Fruit fly (Drosophila melanogaster) whole organism, embryonic: ENCODE measurements around the gene Gem4b.

Experiments used
- Asciz ChIP-seq: fragments of 200-800 bp; sonication (Bioruptor generic); optimal IDR thresholded peaks from 2 replicates; lab custom pipeline; 2017; ENCODE audit warnings: missing biosample characterization, mild to moderate bottlenecking, missing genetic modification characterization, missing genetic modification reagents
- CG10979 ChIP-seq: fragments of 200-800 bp; sonication (Bioruptor generic); optimal IDR thresholded peaks from 2 replicates; lab custom pipeline; 2018; ENCODE audit warnings: missing biosample characterization, mild to moderate bottlenecking, missing genetic modification characterization, moderate library complexity
- CG11560 ChIP-seq: fragments of 200-800 bp; sonication (Bioruptor generic); IDR thresholded peaks from 3 replicates; pipeline ENCODE4 v1.3.6; 2022; ENCODE audit warnings: missing biosample characterization, missing genetic modification characterization
- CG12299 ChIP-seq: fragments of 200-800 bp; sonication (Bioruptor generic); optimal IDR thresholded peaks from 2 replicates; lab custom pipeline; 2018; ENCODE audit warnings: missing biosample characterization, mild to moderate bottlenecking, missing genetic modification characterization
- CG1233 ChIP-seq: fragments of 200-800 bp; sonication (Bioruptor generic); optimal IDR thresholded peaks from 4 replicates; lab custom pipeline; 2018; ENCODE audit warnings: missing biosample characterization, mild to moderate bottlenecking, missing genetic modification characterization
- CG15479 ChIP-seq: fragments of 200-800 bp; sonication (Bioruptor generic); optimal IDR thresholded peaks from 3 replicates; lab custom pipeline; 2019; ENCODE audit warnings: missing biosample characterization, mild to moderate bottlenecking, missing genetic modification characterization, moderate library complexity
- CG17361 ChIP-seq: fragments of 200-800 bp; sonication (Bioruptor generic); IDR thresholded peaks from 3 replicates; pipeline ENCODE4 v1.3.6; 2022; ENCODE audit warnings: missing biosample characterization, missing genetic modification characterization
- CG18619 ChIP-seq: fragments of 200-800 bp; sonication (Bioruptor generic); optimal IDR thresholded peaks from 3 replicates; lab custom pipeline; 2017; ENCODE audit warnings: missing biosample characterization, mild to moderate bottlenecking, missing genetic modification characterization
- CG2120 ChIP-seq: fragments of 200-800 bp; sonication (Bioruptor generic); optimal IDR thresholded peaks from 3 replicates; lab custom pipeline; 2016; ENCODE audit warnings: missing biosample characterization, missing genetic modification characterization
- CG32532 ChIP-seq: fragments of 200-800 bp; sonication (Bioruptor generic); IDR thresholded peaks from 2 replicates; pipeline ENCODE4 v1.3.6; 2022; ENCODE audit warnings: missing biosample characterization, missing genetic modification characterization
- CG42726 ChIP-seq: fragments of 200-800 bp; sonication (Bioruptor generic); IDR thresholded peaks from 2 replicates; pipeline ENCODE4 v1.3.6; 2022; ENCODE audit warnings: missing biosample characterization, missing genetic modification characterization; ENCODE audit not compliant: partially characterized antibody
- CG6654 ChIP-seq: fragments of 200-800 bp; sonication (Bioruptor generic); optimal IDR thresholded peaks from 2 replicates; lab custom pipeline; 2017; ENCODE audit warnings: missing biosample characterization, mild to moderate bottlenecking, missing genetic modification characterization
- CG7786 ChIP-seq: fragments of 200-800 bp; sonication (Bioruptor generic); optimal IDR thresholded peaks from 2 replicates; lab custom pipeline; 2016; ENCODE audit warnings: missing biosample characterization, missing genetic modification characterization
- CG7963 ChIP-seq: fragments of 200-800 bp; sonication (Bioruptor generic); IDR thresholded peaks from 3 replicates; pipeline ENCODE4 v1.3.6; 2022; ENCODE audit warnings: missing biosample characterization, missing genetic modification characterization; ENCODE audit not compliant: partially characterized antibody
- CG9817 ChIP-seq: fragments of 200-800 bp; sonication (Bioruptor generic); optimal IDR thresholded peaks from 2 replicates; lab custom pipeline; 2018; ENCODE audit warnings: missing biosample characterization, mild to moderate bottlenecking, missing genetic modification characterization, moderate library complexity
- CoRest ChIP-seq: fragments of 200-800 bp; sonication (Bioruptor generic); optimal IDR thresholded peaks from 3 replicates; lab custom pipeline; 2018; ENCODE audit warnings: missing biosample characterization, mild to moderate bottlenecking, missing genetic modification characterization, moderate library complexity
- D19A ChIP-seq: fragments of 200-800 bp; optimal IDR thresholded peaks from 3 replicates; lab custom pipeline; 2019; ENCODE audit warnings: missing biosample characterization, mild to moderate bottlenecking, missing genetic modification characterization, moderate library complexity
- E2f1 ChIP-seq: fragments of 200-800 bp; sonication (Bioruptor generic); IDR thresholded peaks from 2 replicates; pipeline ENCODE4 v1.3.6; 2022; ENCODE audit warnings: missing biosample characterization, missing genetic modification characterization
- H15 ChIP-seq: fragments of 200-800 bp; sonication (Bioruptor generic); IDR thresholded peaks from 3 replicates; pipeline ENCODE4 v1.3.6; 2022; ENCODE audit warnings: missing biosample characterization, missing genetic modification characterization
- MBD-R2 ChIP-seq: fragments of 200-800 bp; sonication (Bioruptor generic); IDR thresholded peaks from 2 replicates; pipeline ENCODE4 v1.3.6; 2022; ENCODE audit warnings: missing biosample characterization, missing genetic modification characterization
- Meics ChIP-seq: fragments of 200-800 bp; sonication (Bioruptor generic); optimal IDR thresholded peaks from 2 replicates; lab custom pipeline; 2017; ENCODE audit warnings: missing biosample characterization, mild to moderate bottlenecking, missing genetic modification characterization
- NFAT ChIP-seq: fragments of 200-800 bp; sonication (Bioruptor generic); IDR thresholded peaks from 2 replicates; pipeline ENCODE4 v1.3.6; 2022; ENCODE audit warnings: missing biosample characterization, missing genetic modification characterization
- Optix ChIP-seq: fragments of 200-800 bp; sonication (Bioruptor generic); IDR thresholded peaks from 3 replicates; pipeline ENCODE4 v1.3.6; 2022; ENCODE audit warnings: missing biosample characterization, missing genetic modification characterization
- Ptx1 ChIP-seq: fragments of 200-800 bp; sonication (Bioruptor generic); IDR thresholded peaks from 2 replicates; pipeline ENCODE4 v1.3.6; 2022; ENCODE audit warnings: missing biosample characterization, missing genetic modification characterization
- Ssrp ChIP-seq: fragments of 200-800 bp; sonication (Bioruptor generic); optimal IDR thresholded peaks from 2 replicates; lab custom pipeline; 2018; ENCODE audit warnings: missing biosample characterization, mild to moderate bottlenecking, missing genetic modification characterization, moderate library complexity
- Vsx1 ChIP-seq: fragments of 200-800 bp; sonication (Bioruptor generic); optimal IDR thresholded peaks from 2 replicates; lab custom pipeline; 2017; ENCODE audit warnings: missing biosample characterization, mild to moderate bottlenecking, missing genetic modification characterization, missing genetic modification reagents
- Xrp1 ChIP-seq: fragments of 200-800 bp; sonication (Bioruptor generic); IDR thresholded peaks from 2 replicates; pipeline ENCODE4 v1.3.6; 2022; ENCODE audit warnings: missing biosample characterization, missing genetic modification characterization
- ap ChIP-seq: fragments of 200-800 bp; sonication (Bioruptor generic); IDR thresholded peaks from 2 replicates; pipeline ENCODE4 v1.3.6; 2022; ENCODE audit warnings: missing biosample characterization, missing genetic modification characterization
- ato ChIP-seq: fragments of 200-800 bp; sonication (Bioruptor generic); IDR thresholded peaks from 2 replicates; pipeline ENCODE4 v1.3.6; 2022; ENCODE audit warnings: missing biosample characterization, missing genetic modification characterization; ENCODE audit not compliant: partially characterized antibody
- cad ChIP-seq: fragments of >200 bp; optimal IDR thresholded peaks from 2 replicates; lab custom pipeline; 2017; ENCODE audit warnings: missing biosample characterization, missing genetic modification characterization
- chif ChIP-seq, 2 experiments: fragments of 200-800 bp; sonication (Bioruptor generic); optimal IDR thresholded peaks; 3 replicates each; lab custom pipeline; 2016; ENCODE audit warnings: missing biosample characterization in 2 of 2, missing genetic modification characterization in 2 of 2
- chm ChIP-seq: fragments of 200-800 bp; sonication (Bioruptor generic); IDR thresholded peaks from 2 replicates; pipeline ENCODE4 v1.3.6; 2022; ENCODE audit warnings: missing biosample characterization, missing genetic modification characterization
- ci ChIP-seq: fragments of 200-800 bp; sonication (Bioruptor generic); IDR thresholded peaks from 3 replicates; pipeline ENCODE4 v1.3.6; 2022; ENCODE audit warnings: missing biosample characterization, missing genetic modification characterization
- corto ChIP-seq: fragments of 200-800 bp; sonication (Bioruptor generic); optimal IDR thresholded peaks from 2 replicates; lab custom pipeline; 2016; ENCODE audit warnings: missing biosample characterization, mild to moderate bottlenecking, missing genetic modification characterization, moderate library complexity
- gro ChIP-seq: fragments of 200-800 bp; sonication (Bioruptor generic); optimal IDR thresholded peaks from 2 replicates; lab custom pipeline; 2016; ENCODE audit warnings: missing biosample characterization, missing genetic modification characterization
- lab ChIP-seq: fragments of 200-800 bp; sonication (Bioruptor generic); optimal IDR thresholded peaks from 3 replicates; lab custom pipeline; 2017; ENCODE audit warnings: missing biosample characterization, missing genetic modification characterization, mild to moderate bottlenecking, moderate library complexity, missing genetic modification reagents
- lilli ChIP-seq: fragments of 200-800 bp; sonication (Bioruptor generic); optimal IDR thresholded peaks from 3 replicates; lab custom pipeline; 2016; ENCODE audit warnings: missing biosample characterization, missing genetic modification characterization
- nau ChIP-seq: fragments of 200-800 bp; sonication (Bioruptor generic); optimal IDR thresholded peaks from 3 replicates; lab custom pipeline; 2017; ENCODE audit warnings: missing biosample characterization, mild to moderate bottlenecking, missing genetic modification characterization, missing genetic modification reagents
- odd ChIP-seq: fragments of 200-800 bp; sonication (Bioruptor generic); optimal IDR thresholded peaks from 2 replicates; lab custom pipeline; 2017; ENCODE audit warnings: missing biosample characterization, mild to moderate bottlenecking, missing genetic modification characterization
- pnt ChIP-seq: fragments of 200-800 bp; sonication (Bioruptor generic); optimal IDR thresholded peaks from 3 replicates; lab custom pipeline; 2016; ENCODE audit warnings: missing biosample characterization, missing genetic modification characterization
- pros ChIP-seq: fragments of 200-800 bp; sonication (Bioruptor generic); optimal IDR thresholded peaks from 3 replicates; lab custom pipeline; 2019; ENCODE audit warnings: missing biosample characterization, mild to moderate bottlenecking, missing genetic modification characterization, moderate library complexity
- ranshi ChIP-seq: fragments of 200-800 bp; sonication (Bioruptor generic); IDR thresholded peaks from 2 replicates; pipeline ENCODE4 v1.3.6; 2022; ENCODE audit warnings: missing biosample characterization, missing genetic modification characterization
- row ChIP-seq: fragments of 200-800 bp; sonication (Bioruptor generic); IDR thresholded peaks from 3 replicates; pipeline ENCODE4 v1.3.6; 2022; ENCODE audit warnings: missing biosample characterization, missing genetic modification characterization
- so ChIP-seq: fragments of 200-800 bp; sonication (Bioruptor generic); IDR thresholded peaks from 3 replicates; pipeline ENCODE4 v1.3.6; 2022; ENCODE audit warnings: missing biosample characterization, missing genetic modification characterization
- stwl ChIP-seq: fragments of 200-800 bp; sonication (Bioruptor generic); optimal IDR thresholded peaks from 3 replicates; lab custom pipeline; 2018; ENCODE audit warnings: missing biosample characterization, mild to moderate bottlenecking, missing genetic modification characterization, moderate library complexity
- sug ChIP-seq: fragments of 200-800 bp; optimal IDR thresholded peaks from 2 replicates; lab custom pipeline; 2019; ENCODE audit warnings: missing biosample characterization, mild to moderate bottlenecking, missing genetic modification characterization, moderate library complexity
- tin ChIP-seq: fragments of 200-800 bp; sonication (Bioruptor generic); optimal IDR thresholded peaks from 3 replicates; lab custom pipeline; 2016; ENCODE audit warnings: missing biosample characterization, missing genetic modification characterization
- ttk ChIP-seq: fragments of 200-800 bp; sonication (Bioruptor generic); IDR thresholded peaks from 2 replicates; pipeline ENCODE4 v2.1.2; 2022; ENCODE audit warnings: missing biosample characterization, missing genetic modification characterization

The Gem4b gene

DNA sequence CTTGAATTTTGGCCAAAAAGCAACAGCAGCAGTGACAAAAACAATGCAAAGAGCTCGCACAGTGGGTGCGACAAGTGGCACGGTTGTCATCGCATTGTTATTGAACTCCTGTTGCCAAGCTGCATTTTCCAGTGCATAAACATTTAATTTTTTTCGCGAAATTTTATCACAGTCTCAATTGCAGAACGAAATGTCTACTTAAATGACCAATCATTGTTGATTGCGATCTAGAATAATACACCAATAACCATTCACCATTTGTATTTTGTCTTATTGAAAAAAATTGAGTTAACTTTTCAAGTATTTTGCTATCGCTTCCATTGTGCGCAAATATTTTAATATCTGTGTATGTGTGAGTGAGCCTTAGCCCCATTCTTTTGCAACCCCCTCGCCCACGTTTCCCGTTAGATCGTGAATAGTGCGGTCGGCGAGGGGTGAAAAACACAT lies 9.6 kb downstream of the Gem4b start (continued):
- TF ChIP-seq CG6654 (GFP tag; lab: Kevin White, UChicago) = no peak
- no peak for TF ChIP-seq D19A
- no peak for TF ChIP-seq chif (GFP tag; optimal IDR thresholded peaks at IDR 0.05; lab: Kevin White, UChicago)
- TF ChIP-seq row = peak; percentile 47; the same call in 2 of the 3 replicates
- no peak for TF ChIP-seq MBD-R2 (GFP tag; lab: Robert Waterston, UW)
- TF ChIP-seq sug = peak; percentile 22
- no peak for TF ChIP-seq CG12299 (tag; lab: Kevin White, UChicago)
- TF ChIP-seq ap (GFP tag; lab: Robert Waterston, UW) = no peak
- TF ChIP-seq ci (GFP tag; lab: Robert Waterston, UW) = no peak
- no peak for TF ChIP-seq tin (GFP tag; lab: Kevin White, UChicago)
- TF ChIP-seq CG17361 = no peak
- no peak for TF ChIP-seq CG10979 (tag; lab: Kevin White, UChicago)
- TF ChIP-seq CoRest (tag; lab: Kevin White, UChicago) = peak; percentile 50
- no peak for TF ChIP-seq corto
- TF ChIP-seq CG15479 (GFP tag; lab: Kevin White, UChicago) = no peak
- TF ChIP-seq E2f1 (GFP tag; lab: Robert Waterston, UW) = no peak
- TF ChIP-seq pnt (GFP tag; lab: Kevin White, UChicago) = no peak
- TF ChIP-seq Asciz = no peak
- peak; percentile 14; the same call in 1 of the 2 replicates for TF ChIP-seq Xrp1 (GFP tag; lab: Robert Waterston, UW)
- no peak for TF ChIP-seq lab (GFP tag; lab: Kevin White, UChicago)
- no peak for TF ChIP-seq H15 (GFP tag; lab: Robert Waterston, UW)
- TF ChIP-seq NFAT (GFP tag; lab: Robert Waterston, UW) = no peak
- peak; percentile 41 for TF ChIP-seq lilli (GFP tag; lab: Kevin White, UChicago)
- no peak for TF ChIP-seq nau (GFP tag; lab: Kevin White, UChicago)
- TF ChIP-seq ato (GFP tag; lab: Robert Waterston, UW) = no peak
- no peak for TF ChIP-seq CG9817 (tag; lab: Kevin White, UChicago)
- TF ChIP-seq CG7786 (GFP tag; lab: Kevin White, UChicago) = peak; percentile 56
- no peak for TF ChIP-seq ttk (GFP tag; lab: Robert Waterston, UW)
- no peak for TF ChIP-seq ranshi (GFP tag; lab: Robert Waterston, UW)
- peak; percentile 60; the same call in 1 of the 2 replicates for TF ChIP-seq CG32532 (GFP tag; lab: Robert Waterston, UW)
- TF ChIP-seq CG42726 = no peak
- TF ChIP-seq stwl (tag; lab: Kevin White, UChicago) = no peak
- no peak for TF ChIP-seq CG11560 (tag; lab: Robert Waterston, UW)
- no peak for TF ChIP-seq Vsx1
- no peak for TF ChIP-seq chm (GFP tag; lab: Robert Waterston, UW)
- no peak for TF ChIP-seq so (GFP tag; lab: Robert Waterston, UW)
- TF ChIP-seq CG7963 (GFP tag; lab: Robert Waterston, UW) = no peak
- no peak for TF ChIP-seq Ptx1 (GFP tag; lab: Robert Waterston, UW)
- peak; percentile 64 for TF ChIP-seq CG2120 (GFP tag; lab: Kevin White, UChicago)
- no peak for TF ChIP-seq CG1233 (GFP tag; lab: Kevin White, UChicago)
- no peak for TF ChIP-seq Ssrp (tag; lab: Kevin White, UChicago)
- no peak for TF ChIP-seq odd (GFP tag; lab: Kevin White, UChicago)
- TF ChIP-seq Meics (GFP tag; lab: Kevin White, UChicago) = no peak
- TF ChIP-seq cad (GFP tag; lab: Kevin White, UChicago) = no peak
- TF ChIP-seq Optix (GFP tag; lab: Robert Waterston, UW) = no peak
- no peak for TF ChIP-seq gro
- peak; percentile 30 for TF ChIP-seq pros
- no peak for TF ChIP-seq CG18619
- TF ChIP-seq, all 482 proteins: peak for 65
